Fruit fly (Drosophila melanogaster) whole organism: ENCODE measurements around the gene firl.
A peak's percentile ranks its signal among the peaks of the same experiment; 100 is the strongest.

Experiments
- CG8478 ChIP-seq: fragments of >200 bp; optimal IDR thresholded peaks from 2 replicates; lab custom pipeline; 2018; ENCODE audit warnings: inconsistent platforms
- Dll ChIP-seq: fragments of >200 bp; optimal IDR thresholded peaks from 2 replicates; lab custom pipeline; 2017
- EcR ChIP-seq, 2 experiments: fragments of >200 bp; optimal IDR thresholded peaks; 2 replicates each; lab custom pipeline; 2017; ENCODE audit warnings: missing biosample characterization in 2 of 2, missing genetic modification characterization in 2 of 2, missing genetic modification reagents in 2 of 2
- pan ChIP-seq: fragments of >200 bp; optimal IDR thresholded peaks from 2 replicates; lab custom pipeline; 2017
- psq ChIP-seq: fragments of >200 bp; optimal IDR thresholded peaks from 2 replicates; lab custom pipeline; 2017
- usp ChIP-seq: fragments of >200 bp; optimal IDR thresholded peaks from 2 replicates; lab custom pipeline; 2017; ENCODE audit warnings: missing biosample characterization, missing genetic modification characterization, mixed read lengths

The firl gene

DNA sequence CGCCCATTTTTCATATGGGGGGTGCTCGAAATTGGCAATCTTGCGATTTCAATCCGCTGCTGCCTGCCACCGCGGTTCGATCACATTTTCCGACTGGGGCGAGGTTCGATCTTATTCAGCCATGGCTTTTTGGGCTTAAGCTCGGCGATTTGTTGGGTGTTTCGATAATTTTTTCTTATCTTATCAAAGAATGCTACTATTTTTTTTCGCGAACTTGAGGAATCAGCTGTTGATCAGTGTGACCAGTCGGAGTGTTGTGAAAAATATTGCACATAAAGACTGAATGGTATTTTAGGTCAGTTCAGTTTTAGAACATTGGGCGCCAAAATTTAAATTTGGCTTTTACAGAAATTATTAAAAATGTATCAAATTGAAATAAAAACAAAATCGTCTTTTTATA is 45.8 kb downstream of the firl start, which contains the start of gene Wdr81:
Wdr81 (minus strand) TSS at position 226 of the 400 bp plus-strand sequence.
- TF ChIP-seq EcR (GFP tag; optimal IDR thresholded peaks at IDR 0.05; lab: Kevin White, UChicago) (no peak), Dll (lab: Kevin White, UChicago) (no peak), usp (no peak), psq (lab: Kevin White, UChicago) (no peak), pan (lab: Kevin White, UChicago) (no peak), CG8478 (lab: Kevin White, UChicago) (no peak)

dm6 chr2L:12013741-12014393 is 52.7 kb downstream of the firl start:
- TF ChIP-seq pan (lab: Kevin White, UChicago) (no peak), EcR (GFP tag; optimal IDR thresholded peaks at IDR 0.05; lab: Kevin White, UChicago) (peak in 1 of 2 experiments; percentile 97), Dll (lab: Kevin White, UChicago) (no peak)
